Worm (Caenorhabditis elegans) whole organism, young adult: ENCODE results near the gene got-2.2.

Source experiments
- F49E8.2 ChIP-seq: sonication (generic microtip); optimal IDR thresholded peaks from 3 replicates; lab custom pipeline; 2017; ENCODE audit warnings: missing genetic modification characterization, mild to moderate bottlenecking, missing compliant biosample characterization, antibody characterized with exemption, moderate library complexity; ENCODE audit not compliant: insufficient read depth
- bed-1 ChIP-seq: fragments of 200-800 bp; sonication (Bioruptor generic); IDR thresholded peaks from 2 replicates; pipeline ENCODE4 v1.3.6; 2022; ENCODE audit warnings: missing genetic modification reagents, missing genetic modification characterization, missing compliant biosample characterization
- ccch-3 ChIP-seq: fragments of 200-800 bp; sonication (Bioruptor generic); optimal IDR thresholded peaks from 2 replicates; lab custom pipeline; 2018; ENCODE audit warnings: mild to moderate bottlenecking, missing genetic modification characterization, missing compliant biosample characterization
- die-1 ChIP-seq: sonication (generic microtip); optimal IDR thresholded peaks from 2 replicates; lab custom pipeline; 2016; ENCODE audit warnings: missing genotype, mild to moderate bottlenecking, missing genetic modification characterization, missing compliant biosample characterization
- egl-18 ChIP-seq: fragments of 200-800 bp; sonication (Bioruptor generic); IDR thresholded peaks from 2 replicates; pipeline ENCODE4 v1.3.6; 2022; ENCODE audit warnings: missing genetic modification reagents, missing genetic modification characterization, missing compliant biosample characterization
- lir-1 ChIP-seq: fragments of 200-800 bp; sonication (Bioruptor generic); conservative IDR thresholded peaks from 2 replicates; pipeline ENCODE4 v1.3.6; 2022; ENCODE audit warnings: missing genetic modification reagents, missing genetic modification characterization, missing compliant biosample characterization
- repo-1 ChIP-seq: sonication (generic microtip); optimal IDR thresholded peaks from 2 replicates; lab custom pipeline; 2017; ENCODE audit warnings: mild to moderate bottlenecking, missing genetic modification characterization, missing compliant biosample characterization
- rpc-1 ChIP-seq, 2 experiments: fragments of 150-350 bp in 1 of 2; sonication (generic microtip) in 1 of 2; optimal IDR thresholded peaks; 2 replicates each; lab custom pipeline; 2014 to 2018; ENCODE audit warnings: missing biosample characterization in 1 of 2, missing genetic modification characterization in 1 of 2, missing genetic modification reagents in 1 of 2, missing genotype in 1 of 2
- sea-2 ChIP-seq: fragments of 200-800 bp; sonication (Bioruptor generic); IDR thresholded peaks from 2 replicates; pipeline ENCODE4 v1.3.6; 2022; ENCODE audit warnings: missing genetic modification characterization, missing compliant biosample characterization
- snpc-3.4 ChIP-seq: sonication (generic microtip); optimal IDR thresholded peaks from 2 replicates; lab custom pipeline; 2017; ENCODE audit warnings: missing genetic modification characterization, mild to moderate bottlenecking, missing compliant biosample characterization, antibody characterized with exemption, moderate library complexity, missing genotype, missing genetic modification reagents
- snpc-4 ChIP-seq, 5 experiments: fragments of 150-350 bp in 1 of 5; sonication (generic microtip) in 4 of 5; optimal IDR thresholded peaks; 2 replicates each; lab custom pipeline; 2014 to 2018; ENCODE audit warnings: missing genetic modification characterization in 5 of 5, missing biosample characterization in 3 of 5, antibody characterized with exemption in 2 of 5, mild to moderate bottlenecking in 2 of 5, missing compliant biosample characterization in 2 of 5, missing genotype in 2 of 5, moderate library complexity in 2 of 5, missing genetic modification reagents in 1 of 5
- unc-62 ChIP-seq: fragments of 150-350 bp; optimal IDR thresholded peaks from 2 replicates; lab custom pipeline; 2014; ENCODE audit warnings: missing biosample characterization, missing genetic modification reagents, missing genetic modification characterization
- zim-3 ChIP-seq: sonication (generic microtip); optimal IDR thresholded peaks from 2 replicates; lab custom pipeline; 2017; ENCODE audit warnings: mild to moderate bottlenecking, missing genetic modification characterization, moderate library complexity, missing compliant biosample characterization

ce11 chrX:6279625-6280024, 38.8 kb downstream of the got-2.2 start, which contains the start of gene col-166:
- no peak for TF ChIP-seq rpc-1 (optimal IDR thresholded peaks at IDR 0.05; lab: Kevin White, UChicago)
- TF ChIP-seq rpc-1 (tag; optimal IDR thresholded peaks at IDR 0.05; lab: Kevin White, UChicago), result no peak
- no peak for TF ChIP-seq zim-3 (tag; lab: Kevin White, UChicago)
- no peak for TF ChIP-seq bed-1 (GFP tag; lab: Robert Waterston, UW)
- no peak for TF ChIP-seq snpc-4 (GFP tag; optimal IDR thresholded peaks at IDR 0.05; lab: Kevin White, UChicago)
- TF ChIP-seq snpc-4 (tag; optimal IDR thresholded peaks at IDR 0.05; lab: Kevin White, UChicago), result no peak
- TF ChIP-seq lir-1 (GFP tag; lab: Robert Waterston, UW), result no peak
- no peak for TF ChIP-seq unc-62 (GFP tag; lab: Kevin White, UChicago)
- TF ChIP-seq snpc-3.4, result no peak
- no peak for TF ChIP-seq die-1
- no peak for TF ChIP-seq ccch-3
- TF ChIP-seq repo-1 (tag; lab: Kevin White, UChicago), result no peak
- no peak for TF ChIP-seq egl-18 (GFP tag; lab: Robert Waterston, UW)
- TF ChIP-seq F49E8.2, result no peak
- TF ChIP-seq sea-2 (GFP tag; lab: Robert Waterston, UW), result no peak
